Worm (Caenorhabditis elegans) whole organism, L1 larva: ENCODE results near the gene T13C5.6.

Experiments used
- blmp-1 ChIP-seq: fragments of 150-350 bp; optimal IDR thresholded peaks from 2 replicates; lab custom pipeline; 2014; ENCODE audit warnings: missing biosample characterization, missing genetic modification characterization
- nhr-77 ChIP-seq: fragments of 150-350 bp; optimal IDR thresholded peaks from 2 replicates; lab custom pipeline; 2014; ENCODE audit warnings: missing biosample characterization, missing genetic modification characterization
- unc-62 ChIP-seq: fragments of 150-350 bp; optimal IDR thresholded peaks from 2 replicates; lab custom pipeline; 2014; ENCODE audit warnings: missing biosample characterization, missing genetic modification reagents, missing genetic modification characterization
- ztf-4 ChIP-seq: fragments of 150-350 bp; optimal IDR thresholded peaks from 2 replicates; lab custom pipeline; 2014; ENCODE audit warnings: missing biosample characterization, missing genetic modification characterization

DNA sequence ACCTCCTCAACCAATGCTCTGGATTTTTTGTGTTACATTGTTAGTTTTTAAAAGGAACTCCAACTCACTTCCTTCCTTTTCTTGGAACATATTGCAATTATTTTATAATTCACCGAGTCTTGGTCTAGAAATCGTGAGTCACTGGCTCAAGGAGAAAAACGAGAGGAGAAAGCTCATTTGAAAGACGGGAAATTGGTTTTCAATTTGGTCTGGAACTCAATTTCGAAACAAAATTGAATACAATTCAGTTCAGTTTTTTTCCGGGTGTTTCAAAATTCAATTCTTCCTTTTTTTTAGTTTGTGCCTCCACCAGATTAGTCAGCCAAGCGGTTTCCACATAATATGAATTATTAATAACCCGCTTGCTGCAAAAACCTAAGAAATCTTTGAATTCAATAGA is 40.4 kb upstream of the T13C5.6 start:
- TF ChIP-seq blmp-1 (tag; lab: Kevin White, UChicago) (no peak), ztf-4 (tag; lab: Kevin White, UChicago) (no peak), unc-62 (no peak), nhr-77 (no peak)
